Fruit fly (Drosophila melanogaster): ENCODE results near the gene Mst87F.

dm6 chr3R:13837807-13838206 is 10.0 kb upstream of the Mst87F start, which contains the start of gene Nsf2:
- no peak for TF ChIP-seq pan (optimal IDR thresholded peaks at IDR 0.05)
- TF ChIP-seq EcR (GFP tag; optimal IDR thresholded peaks at IDR 0.05) = no peak
- TF ChIP-seq psq (optimal IDR thresholded peaks at IDR 0.05) = no peak
- TF ChIP-seq usp (GFP tag; optimal IDR thresholded peaks at IDR 0.05) = no peak
- no peak for TF ChIP-seq CG8478 (optimal IDR thresholded peaks at IDR 0.05)
- TF ChIP-seq Dll (optimal IDR thresholded peaks at IDR 0.05) = no peak

Measured in whole organism.